Fruit fly (Drosophila melanogaster): ENCODE results near the gene CG15539.

The CG15539 gene

dm6 chr3R:30505561-30506037, at the start of gene CG15539, which contains the start of gene PH4alphaSG1:
Gene CG15539, plus strand, starts transcription at chr3R:30505987.
Gene PH4alphaSG1, minus strand, starts transcription at chr3R:30505661.
- TF ChIP-seq noc (tag; optimal IDR thresholded peaks at IDR 0.05) = no peak

- no peak for TF ChIP-seq noc (tag; optimal IDR thresholded peaks at IDR 0.05)
Observed at dm6 chr3R:30459066-30459935, 46.5 kb upstream of the CG15539 start, which contains the start of the genes CG2224 and CDase. Gene CG2224, minus strand, starts transcription at chr3R:30459300. Gene CDase, plus strand, starts transcription at chr3R:30459521.

dm6 chr3R:30460187-30460586, 45.6 kb upstream of the CG15539 start:
- no peak for TF ChIP-seq noc (tag; optimal IDR thresholded peaks at IDR 0.05)

- peak; percentile 26 for TF ChIP-seq noc (tag; optimal IDR thresholded peaks at IDR 0.05)
Observed at dm6 chr3R:30461608-30462243, 44.1 kb upstream of the CG15539 start.

- TF ChIP-seq noc (tag; optimal IDR thresholded peaks at IDR 0.05) = no peak
Observed at dm6 chr3R:30464244-30464643, 41.5 kb upstream of the CG15539 start.

dm6 chr3R:30465775-30466494, 39.9 kb upstream of the CG15539 start, which contains the start of gene PH4alphaEFB:
Gene PH4alphaEFB, plus strand, starts transcription at chr3R:30466050.
- TF ChIP-seq noc (tag; optimal IDR thresholded peaks at IDR 0.05) = no peak

dm6 chr3R:30466515-30466914, 39.3 kb upstream of the CG15539 start:
- TF ChIP-seq noc (tag; optimal IDR thresholded peaks at IDR 0.05) = no peak

dm6 chr3R:30467062-30467461, 38.7 kb upstream of the CG15539 start:
- no peak for TF ChIP-seq noc (tag; optimal IDR thresholded peaks at IDR 0.05)

- no peak for TF ChIP-seq noc (tag; optimal IDR thresholded peaks at IDR 0.05)
Observed at dm6 chr3R:30470690-30471089, 35.1 kb upstream of the CG15539 start.

dm6 chr3R:30472331-30472730, 33.5 kb upstream of the CG15539 start:
- no peak for TF ChIP-seq noc (tag; optimal IDR thresholded peaks at IDR 0.05)

- no peak for TF ChIP-seq noc (tag; optimal IDR thresholded peaks at IDR 0.05)
Observed at dm6 chr3R:30474667-30475213, 31.0 kb upstream of the CG15539 start.

dm6 chr3R:30475910-30476309, 29.9 kb upstream of the CG15539 start:
- no peak for TF ChIP-seq noc (tag; optimal IDR thresholded peaks at IDR 0.05)

- no peak for TF ChIP-seq noc (tag; optimal IDR thresholded peaks at IDR 0.05)
Observed at dm6 chr3R:30476367-30476766, 29.4 kb upstream of the CG15539 start, which contains the start of gene spdo. Gene spdo, plus strand, starts transcription at chr3R:30476684.

dm6 chr3R:30487828-30488227, 18.0 kb upstream of the CG15539 start, which contains the start of gene Jon99Fii:
Gene Jon99Fii, minus strand, starts transcription at chr3R:30487928.
- no peak for TF ChIP-seq noc (tag; optimal IDR thresholded peaks at IDR 0.05)

- TF ChIP-seq noc (tag; optimal IDR thresholded peaks at IDR 0.05) = peak; percentile 47
Observed at dm6 chr3R:30488663-30489062, 17.1 kb upstream of the CG15539 start, which contains the start of gene Jon99Fi. Gene Jon99Fi, plus strand, starts transcription at chr3R:30488963.

All from whole organism, larva.